Worm (Caenorhabditis elegans): ENCODE results near the gene K07H8.12.

K07H8.12 gene

ce11 chrIV:8286352-8286751 lies 9.8 kb upstream of the K07H8.12 start, which contains the start of gene K07H8.9:
TSS of gene K07H8.9 (minus strand) at chrIV:8286476.
- no peak for TF ChIP-seq unc-3 (GFP tag; conservative IDR thresholded peaks at IDR 0.05)
- TF ChIP-seq unc-3 (tag; optimal IDR thresholded peaks at IDR 0.05), result no peak
- TF ChIP-seq ceh-14 (tag; optimal IDR thresholded peaks at IDR 0.05), result no peak
- no peak for TF ChIP-seq tbx-2 (tag; optimal IDR thresholded peaks at IDR 0.05)
- TF ChIP-seq eyg-1 (tag; optimal IDR thresholded peaks at IDR 0.05), result no peak
- no peak for TF ChIP-seq nfya-1 (tag; optimal IDR thresholded peaks at IDR 0.05)
- TF ChIP-seq ttx-3 (tag; optimal IDR thresholded peaks at IDR 0.05), result no peak
- no peak for TF ChIP-seq unc-86 (tag; optimal IDR thresholded peaks at IDR 0.05)
- no peak for TF ChIP-seq ceh-9 (tag; optimal IDR thresholded peaks at IDR 0.05)
- no peak for TF ChIP-seq pag-3 (tag; optimal IDR thresholded peaks at IDR 0.05; ENCODE audit: borderline replicate concordance)
- TF ChIP-seq ceh-30 (tag; optimal IDR thresholded peaks at IDR 0.05), result no peak
- TF ChIP-seq fax-1 (tag; optimal IDR thresholded peaks at IDR 0.05), result no peak
- TF ChIP-seq fkh-6 (tag; optimal IDR thresholded peaks at IDR 0.05), result no peak
- TF ChIP-seq hlh-13 (GFP tag; optimal IDR thresholded peaks at IDR 0.05), result no peak
- TF ChIP-seq elt-2 (tag; optimal IDR thresholded peaks at IDR 0.05), result no peak
- TF ChIP-seq pax-1 (tag; optimal IDR thresholded peaks at IDR 0.05), result no peak
- no peak for TF ChIP-seq K09A11.1 (tag; optimal IDR thresholded peaks at IDR 0.05; ENCODE audit: insufficient read depth)

- TF ChIP-seq C08G9.2 (tag; optimal IDR thresholded peaks at IDR 0.05), result no peak
- TF ChIP-seq hlh-15 (tag; optimal IDR thresholded peaks at IDR 0.05), result no peak
Observed at ce11 chrIV:8283214-8283613, 6.7 kb upstream of the K07H8.12 start.

- TF ChIP-seq rnt-1 (tag; optimal IDR thresholded peaks at IDR 0.05) (no peak), F13H6.1 (tag; optimal IDR thresholded peaks at IDR 0.05) (no peak), nfya-1 (tag; optimal IDR thresholded peaks at IDR 0.05) (no peak), unc-3 (GFP tag; conservative IDR thresholded peaks at IDR 0.05) (no peak), unc-3 (tag; optimal IDR thresholded peaks at IDR 0.05) (no peak), pha-4 (tag; optimal IDR thresholded peaks at IDR 0.05) (no peak)
Observed at ce11 chrIV:8275232-8275631, 1.3 kb downstream of the K07H8.12 start, which contains the start of gene K07H8.11. TSS of gene K07H8.11 (minus strand) at chrIV:8275332.

ce11 chrIV:8273334-8273733 lies 3.2 kb downstream of the K07H8.12 start:
- TF ChIP-seq sdc-2 (tag; optimal IDR thresholded peaks at IDR 0.05) (no peak), sox-2 (GFP tag; IDR thresholded peaks at IDR 0.05) (no peak), unc-3 (GFP tag; conservative IDR thresholded peaks at IDR 0.05) (no peak), unc-3 (tag; optimal IDR thresholded peaks at IDR 0.05) (no peak), odd-2 (tag; optimal IDR thresholded peaks at IDR 0.05) (no peak), pha-2 (tag; optimal IDR thresholded peaks at IDR 0.05) (no peak), ets-4 (tag; optimal IDR thresholded peaks at IDR 0.05) (no peak), unc-86 (tag; optimal IDR thresholded peaks at IDR 0.05) (no peak)

- TF ChIP-seq hlh-8 (tag; optimal IDR thresholded peaks at IDR 0.05) (no peak), tbx-2 (tag; optimal IDR thresholded peaks at IDR 0.05) (no peak), hlh-13 (GFP tag; optimal IDR thresholded peaks at IDR 0.05) (no peak), ama-1 (optimal IDR thresholded peaks at IDR 0.05) (no peak), ceh-6 (GFP tag; optimal IDR thresholded peaks at IDR 0.05) (no peak)
Observed at ce11 chrIV:8268024-8268423, 8.5 kb downstream of the K07H8.12 start, which contains the start of the genes K07H8.5 and K07H8.8. TSS of gene K07H8.5 (plus strand) at chrIV:8268324. TSS of gene K07H8.8 (minus strand) at chrIV:8268412.

- TF ChIP-seq odd-2 (tag; optimal IDR thresholded peaks at IDR 0.05), result no peak
- no peak for TF ChIP-seq madf-2 (tag; optimal IDR thresholded peaks at IDR 0.05)
- no peak for TF ChIP-seq tbx-7 (tag; optimal IDR thresholded peaks at IDR 0.05)
- no peak for TF ChIP-seq pha-4 (tag; optimal IDR thresholded peaks at IDR 0.05)
- TF ChIP-seq zip-5 (tag; optimal IDR thresholded peaks at IDR 0.05), result no peak
- no peak for TF ChIP-seq sox-2 (GFP tag; IDR thresholded peaks at IDR 0.05)
- no peak for TF ChIP-seq ceh-6 (GFP tag; optimal IDR thresholded peaks at IDR 0.05)
- no peak for TF ChIP-seq ceh-30 (tag; optimal IDR thresholded peaks at IDR 0.05)
- no peak for TF ChIP-seq ref-2 (tag; optimal IDR thresholded peaks at IDR 0.05)
- no peak for TF ChIP-seq ttx-3 (tag; optimal IDR thresholded peaks at IDR 0.05)
- no peak for TF ChIP-seq pag-3 (tag; optimal IDR thresholded peaks at IDR 0.05; ENCODE audit: borderline replicate concordance)
- TF ChIP-seq ceh-9 (tag; optimal IDR thresholded peaks at IDR 0.05), result no peak
- no peak for TF ChIP-seq unc-42 (tag; optimal IDR thresholded peaks at IDR 0.05)
- TF ChIP-seq K09A11.1 (tag; optimal IDR thresholded peaks at IDR 0.05; ENCODE audit: insufficient read depth), result no peak
- TF ChIP-seq tbx-2 (tag; optimal IDR thresholded peaks at IDR 0.05), result no peak
- no peak for TF ChIP-seq ceh-19 (GFP tag; optimal IDR thresholded peaks at IDR 0.05)
Observed at ce11 chrIV:8266024-8266949, 10.2 kb downstream of the K07H8.12 start.

All from whole organism, late embryonic.